Worm (Caenorhabditis elegans): ENCODE results near the gene cyp-33C1.

The cyp-33C1 gene

DNA sequence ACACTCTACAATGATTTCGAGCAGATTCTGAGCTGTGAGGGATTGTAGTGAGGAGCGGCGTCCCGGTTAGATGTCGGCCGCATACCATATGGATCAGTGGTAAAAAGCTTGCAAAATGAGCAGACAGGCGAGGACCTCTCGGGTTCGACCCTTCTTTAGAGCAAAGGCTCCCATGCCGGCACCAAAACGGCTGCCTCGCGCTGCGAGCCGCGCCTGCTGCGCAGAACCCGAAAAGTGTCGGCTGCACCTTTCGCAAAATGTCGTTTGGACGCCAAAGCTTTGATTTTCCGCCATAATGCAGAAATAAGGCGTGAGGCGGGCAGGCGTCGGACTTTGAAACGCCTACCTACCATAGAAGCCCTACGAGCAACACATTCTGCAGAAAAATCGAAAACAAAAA, 11.1 kb downstream of the cyp-33C1 start (continued):
- TF ChIP-seq daf-16 (GFP tag; optimal IDR thresholded peaks at IDR 0.05) (no peak), daf-16 (tag; optimal IDR thresholded peaks at IDR 0.05) (no peak), R02D3.7 (tag; optimal IDR thresholded peaks at IDR 0.05) (no peak), dve-1 (tag; optimal IDR thresholded peaks at IDR 0.05; ENCODE audit: insufficient read depth) (no peak), Y5F2A.4 (GFP tag; optimal IDR thresholded peaks at IDR 0.05) (no peak), unc-62 (GFP tag; optimal IDR thresholded peaks at IDR 0.05 in 1 of 2) (no peak), unc-62 (tag; optimal IDR thresholded peaks at IDR 0.05) (no peak), ama-1 (optimal IDR thresholded peaks at IDR 0.05) (no peak), dmd-9 (GFP tag; IDR thresholded peaks at IDR 0.05) (no peak)

- TF ChIP-seq ces-1 (GFP tag; optimal IDR thresholded peaks at IDR 0.05) (no peak), duxl-1 (tag; optimal IDR thresholded peaks at IDR 0.05; ENCODE audit: poor library complexity) (no peak), ceh-62 (tag; optimal IDR thresholded peaks at IDR 0.05) (no peak), nhr-102 (tag; optimal IDR thresholded peaks at IDR 0.05) (no peak), arid-1 (GFP tag; conservative IDR thresholded peaks at IDR 0.05) (no peak), nhr-42 (GFP tag; IDR thresholded peaks at IDR 0.05) (no peak), vab-7 (GFP tag; IDR thresholded peaks at IDR 0.05) (no peak), tra-1 (GFP tag; IDR thresholded peaks at IDR 0.05) (no peak), snpc-4 (tag; optimal IDR thresholded peaks at IDR 0.05) (no peak), ceh-82 (tag; optimal IDR thresholded peaks at IDR 0.05) (no peak), hif-1 (tag; optimal IDR thresholded peaks at IDR 0.05) (no peak), madf-9 (GFP tag; conservative IDR thresholded peaks at IDR 0.05) (no peak), dmd-8 (GFP tag; IDR thresholded peaks at IDR 0.05) (no peak), F37D6.2 (tag; optimal IDR thresholded peaks at IDR 0.05) (no peak), aha-1 (tag) (no peak), Y105C5A.15 (GFP tag; IDR thresholded peaks at IDR 0.05) (no peak), nhr-76 (tag; optimal IDR thresholded peaks at IDR 0.05) (no peak), mes-2 (tag; optimal IDR thresholded peaks at IDR 0.05; ENCODE audit: poor library complexity, severe bottlenecking) (no peak), lin-39 (tag; optimal IDR thresholded peaks at IDR 0.05) (no peak), unc-130 (GFP tag; optimal IDR thresholded peaks at IDR 0.05) (no peak)
Observed at ce11 chrV:2191122-2191521, 11.8 kb downstream of the cyp-33C1 start, which contains the start of gene srbc-42. Gene srbc-42 (minus strand): TSS chrV:2191222.

DNA sequence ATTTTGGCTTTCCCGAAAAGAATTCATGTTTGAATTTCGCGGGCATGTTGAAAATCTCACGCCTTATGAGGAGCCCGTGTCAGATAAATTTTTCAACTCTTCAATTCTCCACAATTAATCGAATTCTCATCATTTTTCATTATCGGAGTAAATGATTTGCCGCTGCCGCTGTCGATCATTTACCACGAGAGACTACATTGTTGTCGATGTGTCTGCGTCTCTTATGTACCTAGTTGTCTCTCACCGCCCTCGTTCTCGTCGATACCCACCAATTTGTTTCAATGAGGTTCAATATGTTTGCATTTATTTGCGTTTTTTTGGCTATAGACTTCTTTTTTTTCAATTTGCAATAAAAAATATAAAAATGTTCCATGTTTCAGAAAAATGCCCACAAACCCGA, 12.8 kb downstream of the cyp-33C1 start, which contains the start of gene nhr-13:
Gene nhr-13 (plus strand): TSS at position 369 of the 400 bp plus-strand sequence.
- no peak for TF ChIP-seq mep-1 (tag; optimal IDR thresholded peaks at IDR 0.05)
- TF ChIP-seq aha-1 (tag), result peak; percentile 82
- TF ChIP-seq ztf-7 (tag; optimal IDR thresholded peaks at IDR 0.05), result no peak
- TF ChIP-seq madf-5 (GFP tag; IDR thresholded peaks at IDR 0.05), result no peak
- TF ChIP-seq hmg-1.1 (GFP tag; IDR thresholded peaks at IDR 0.05), result peak; percentile 56; the same call in 1 of the 2 replicates
- peak; percentile 53 for TF ChIP-seq hlh-30 (tag; optimal IDR thresholded peaks at IDR 0.05; ENCODE audit: insufficient read depth)
- TF ChIP-seq zfp-3 (GFP tag; conservative IDR thresholded peaks at IDR 0.05), result no peak
- peak in 1 of 2 experiments; percentile 13 for TF ChIP-seq mdl-1 (tag; optimal IDR thresholded peaks at IDR 0.05)
- TF ChIP-seq zag-1 (tag; optimal IDR thresholded peaks at IDR 0.05), result no peak
- peak; percentile 53 for TF ChIP-seq nhr-28 (tag; optimal IDR thresholded peaks at IDR 0.05)
- peak; percentile 35 for TF ChIP-seq hlh-11 (tag; optimal IDR thresholded peaks at IDR 0.05)
- no peak for TF ChIP-seq daf-8 (GFP tag; IDR thresholded peaks at IDR 0.05)
- TF ChIP-seq set-16 (GFP tag; IDR thresholded peaks at IDR 0.05), result no peak
- no peak for TF ChIP-seq vab-7 (GFP tag; IDR thresholded peaks at IDR 0.05)
- no peak for TF ChIP-seq mxl-3 (GFP tag; optimal IDR thresholded peaks at IDR 0.05)
- TF ChIP-seq dmd-9 (GFP tag; IDR thresholded peaks at IDR 0.05), result no peak
- no peak for TF ChIP-seq daf-16 (GFP tag; optimal IDR thresholded peaks at IDR 0.05)
- peak; percentile 47 for TF ChIP-seq daf-16 (tag; optimal IDR thresholded peaks at IDR 0.05)
- no peak for TF ChIP-seq nhr-77 (tag; optimal IDR thresholded peaks at IDR 0.05)
- TF ChIP-seq ceh-20 (GFP tag; IDR thresholded peaks at IDR 0.05), result no peak
- TF ChIP-seq ceh-62 (tag; optimal IDR thresholded peaks at IDR 0.05), result no peak
- TF ChIP-seq zfp-2 (tag; optimal IDR thresholded peaks at IDR 0.05), result no peak
- TF ChIP-seq duxl-1 (tag; optimal IDR thresholded peaks at IDR 0.05; ENCODE audit: poor library complexity), result peak; percentile 30
- peak; percentile 11 for TF ChIP-seq dve-1 (tag; optimal IDR thresholded peaks at IDR 0.05; ENCODE audit: insufficient read depth)
- no peak for TF ChIP-seq nhr-11 (tag; optimal IDR thresholded peaks at IDR 0.05)
- TF ChIP-seq pha-4 (GFP tag; IDR thresholded peaks at IDR 0.05), result no peak
- no peak for TF ChIP-seq pha-4 (tag; optimal IDR thresholded peaks at IDR 0.05)
- TF ChIP-seq dmd-6 (GFP tag; IDR thresholded peaks at IDR 0.05), result peak; percentile 61
- TF ChIP-seq unc-130 (GFP tag; optimal IDR thresholded peaks at IDR 0.05), result no peak
- no peak for TF ChIP-seq F37D6.2 (tag; optimal IDR thresholded peaks at IDR 0.05)
- peak; percentile 29 for TF ChIP-seq mes-2 (tag; optimal IDR thresholded peaks at IDR 0.05; ENCODE audit: poor library complexity, severe bottlenecking)
